Worm (Caenorhabditis elegans) whole organism, L4 larva: ENCODE measurements around the gene F15D4.4.

ENCODE experiments used
- ama-1 ChIP-seq: fragments of 150-350 bp; optimal IDR thresholded peaks from 2 replicates; lab custom pipeline; 2014; ENCODE audit warnings: inconsistent platforms, mixed read lengths
- dpl-1 ChIP-seq: fragments of 150-350 bp; optimal IDR thresholded peaks from 2 replicates; lab custom pipeline; 2014; ENCODE audit warnings: missing biosample characterization, missing genetic modification reagents, missing genetic modification characterization
- egl-43 ChIP-seq: fragments of 200-800 bp; sonication (Bioruptor generic); IDR thresholded peaks from 2 replicates; pipeline ENCODE4 v1.3.6; 2022; ENCODE audit warnings: missing genetic modification reagents, missing genetic modification characterization, missing compliant biosample characterization
- fkh-10 ChIP-seq: fragments of 150-350 bp; optimal IDR thresholded peaks from 2 replicates; lab custom pipeline; 2014; ENCODE audit warnings: missing biosample characterization, missing genetic modification reagents, missing genetic modification characterization
- gei-8 ChIP-seq: fragments of 200-800 bp; sonication (Bioruptor generic); optimal IDR thresholded peaks from 2 replicates; lab custom pipeline; 2018; ENCODE audit warnings: mild to moderate bottlenecking, missing genetic modification characterization, missing compliant biosample characterization
- lin-39 ChIP-seq: fragments of 150-350 bp; optimal IDR thresholded peaks from 2 replicates; lab custom pipeline; 2014; ENCODE audit warnings: missing biosample characterization, missing genetic modification reagents, missing genetic modification characterization
- nhr-11 ChIP-seq: fragments of 150-350 bp; optimal IDR thresholded peaks from 2 replicates; lab custom pipeline; 2014; ENCODE audit warnings: missing biosample characterization, missing genetic modification characterization
- unc-39 ChIP-seq: sonication (generic microtip); optimal IDR thresholded peaks from 2 replicates; lab custom pipeline; 2017; ENCODE audit warnings: missing biosample characterization, missing genetic modification characterization

DNA sequence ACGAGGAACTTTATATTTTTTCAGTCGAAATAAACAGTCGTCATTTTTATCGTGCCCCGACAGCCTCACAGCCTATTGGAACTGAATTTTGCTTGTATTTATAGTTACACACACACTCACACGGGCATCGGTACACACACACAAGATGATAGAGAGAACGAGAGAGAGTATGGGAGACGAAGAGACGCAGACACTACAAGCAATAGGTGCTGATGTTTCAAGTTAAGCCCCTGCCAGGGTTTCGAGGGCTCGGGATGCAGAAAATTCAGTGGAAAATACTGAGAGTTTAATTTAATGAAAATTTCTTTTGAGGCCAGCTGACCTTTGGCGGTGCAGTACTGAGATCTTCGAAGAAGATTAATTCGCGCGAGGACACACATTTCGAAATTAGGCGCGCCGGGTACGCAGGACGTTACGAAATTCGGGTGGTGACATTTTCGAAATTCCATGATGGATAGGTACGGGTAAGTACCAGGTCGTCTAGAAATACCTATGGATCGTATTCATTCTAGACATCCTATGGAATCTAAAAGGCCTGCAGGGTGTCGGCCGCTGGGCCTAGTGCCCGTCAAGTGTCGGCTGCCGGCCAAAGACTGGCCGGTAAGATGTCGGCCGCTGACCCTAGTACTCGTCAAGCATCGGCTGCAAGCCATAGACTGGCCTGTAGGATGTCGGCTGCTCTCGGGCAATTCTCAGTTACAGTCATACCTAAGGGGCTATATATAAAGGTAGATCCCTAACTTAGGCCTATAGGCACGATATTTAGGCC, 47.8 kb upstream of the F15D4.4 start:
- TF ChIP-seq dpl-1 (GFP tag; lab: Kevin White, UChicago) (no peak), unc-39 (no peak), egl-43 (GFP tag; lab: Robert Waterston, UW) (no peak), lin-39 (tag; lab: Kevin White, UChicago) (no peak), fkh-10 (GFP tag; lab: Kevin White, UChicago) (no peak), ama-1 (lab: Kevin White, UChicago) (no peak), gei-8 (GFP tag; lab: Kevin White, UChicago) (no peak), nhr-11 (tag; lab: Kevin White, UChicago) (no peak)
